Worm (Caenorhabditis elegans) whole organism, L2 larva: ENCODE data around the gene cnnm-5.

Source experiments
- C34F6.9 ChIP-seq: fragments of 150-350 bp; optimal IDR thresholded peaks from 2 replicates; lab custom pipeline; 2014; ENCODE audit warnings: missing biosample characterization, missing genetic modification characterization
- F13H6.1 ChIP-seq: sonication (generic microtip); optimal IDR thresholded peaks from 2 replicates; lab custom pipeline; 2016; ENCODE audit warnings: missing genetic modification characterization, missing compliant biosample characterization
- R02D3.7 ChIP-seq: fragments of 150-350 bp; optimal IDR thresholded peaks from 2 replicates; lab custom pipeline; 2014; ENCODE audit warnings: missing biosample characterization, missing genetic modification characterization
- Y55F3AM.14 ChIP-seq: fragments of 200-800 bp; sonication (Bioruptor generic); optimal IDR thresholded peaks from 2 replicates; lab custom pipeline; 2018; ENCODE audit warnings: mild to moderate bottlenecking, missing genetic modification characterization, missing compliant biosample characterization
- ZK546.5 ChIP-seq: sonication (generic microtip); optimal IDR thresholded peaks from 2 replicates; lab custom pipeline; 2017; ENCODE audit warnings: missing biosample characterization, missing genetic modification characterization
- alr-1 ChIP-seq: fragments of 150-350 bp; optimal IDR thresholded peaks from 2 replicates; lab custom pipeline; 2014; ENCODE audit warnings: missing biosample characterization, missing genetic modification characterization
- aly-2 ChIP-seq: fragments of 150-350 bp; optimal IDR thresholded peaks from 2 replicates; lab custom pipeline; 2014; ENCODE audit warnings: missing biosample characterization, missing genetic modification characterization
- ama-1 ChIP-seq: fragments of 150-350 bp; optimal IDR thresholded peaks from 2 replicates; lab custom pipeline; 2018; ENCODE audit warnings: inconsistent platforms
- blmp-1 ChIP-seq: sonication (generic microtip); optimal IDR thresholded peaks from 2 replicates; lab custom pipeline; 2017; ENCODE audit warnings: missing genetic modification characterization, mild to moderate bottlenecking, missing compliant biosample characterization, antibody characterized with exemption, moderate library complexity; ENCODE audit not compliant: insufficient read depth
- ceh-16 ChIP-seq: fragments of 150-350 bp; optimal IDR thresholded peaks from 2 replicates; lab custom pipeline; 2014; ENCODE audit warnings: missing biosample characterization, missing genetic modification characterization
- ceh-82 ChIP-seq: fragments of 150-350 bp; optimal IDR thresholded peaks from 2 replicates; lab custom pipeline; 2014; ENCODE audit warnings: missing biosample characterization, missing genetic modification characterization
- crh-2 ChIP-seq: sonication (generic microtip); optimal IDR thresholded peaks from 2 replicates; lab custom pipeline; 2017; ENCODE audit warnings: missing biosample characterization, missing genetic modification characterization
- dmd-4 ChIP-seq: sonication (generic microtip); optimal IDR thresholded peaks from 2 replicates; lab custom pipeline; 2017; ENCODE audit warnings: missing biosample characterization, missing genetic modification characterization
- egl-27 ChIP-seq: sonication (generic microtip); optimal IDR thresholded peaks from 3 replicates; lab custom pipeline; 2017; ENCODE audit warnings: missing biosample characterization, missing genetic modification reagents, missing genetic modification characterization
- elt-1 ChIP-seq: fragments of 150-350 bp; optimal IDR thresholded peaks from 2 replicates; lab custom pipeline; 2014; ENCODE audit warnings: missing biosample characterization, missing genetic modification characterization
- elt-3 ChIP-seq: sonication (generic microtip); optimal IDR thresholded peaks from 2 replicates; lab custom pipeline; 2017; ENCODE audit warnings: missing biosample characterization, missing genetic modification characterization
- fos-1 ChIP-seq: fragments of 150-350 bp; optimal IDR thresholded peaks from 2 replicates; lab custom pipeline; 2014; ENCODE audit warnings: missing biosample characterization, missing genetic modification characterization
- gmeb-1 ChIP-seq: fragments of 150-350 bp; optimal IDR thresholded peaks from 2 replicates; lab custom pipeline; 2014; ENCODE audit warnings: missing biosample characterization, missing genetic modification characterization
- lin-11 ChIP-seq: fragments of 150-350 bp; sonication (generic microtip); optimal IDR thresholded peaks from 2 replicates; lab custom pipeline; 2014; ENCODE audit warnings: missing biosample characterization, missing genetic modification characterization, inconsistent platforms, mixed read lengths
- lin-13 ChIP-seq: fragments of 150-350 bp; optimal IDR thresholded peaks from 2 replicates; lab custom pipeline; 2014; ENCODE audit warnings: missing biosample characterization, missing genetic modification reagents, missing genetic modification characterization
- lin-39 ChIP-seq: fragments of 150-350 bp; optimal IDR thresholded peaks from 2 replicates; lab custom pipeline; 2014; ENCODE audit warnings: missing biosample characterization, missing genetic modification reagents, missing genetic modification characterization
- lsy-2 ChIP-seq, 2 experiments: fragments of 150-350 bp in 1 of 2; sonication (generic microtip) in 1 of 2; optimal IDR thresholded peaks; 2 replicates each; lab custom pipeline; 2014 to 2017; ENCODE audit warnings: missing biosample characterization in 2 of 2, missing genetic modification characterization in 2 of 2
- mab-5 ChIP-seq: fragments of 150-350 bp; optimal IDR thresholded peaks from 2 replicates; lab custom pipeline; 2014; ENCODE audit warnings: missing biosample characterization, missing genetic modification characterization
- mbf-1 ChIP-seq: sonication (generic microtip); optimal IDR thresholded peaks from 2 replicates; lab custom pipeline; 2017; ENCODE audit warnings: missing biosample characterization, missing genetic modification characterization
- mdl-1 ChIP-seq, 2 experiments: fragments of 150-350 bp in 1 of 2; sonication (generic microtip) in 1 of 2; optimal IDR thresholded peaks; 2 replicates each; lab custom pipeline; 2017; ENCODE audit warnings: missing biosample characterization in 2 of 2, missing genetic modification characterization in 2 of 2
- nhr-10 ChIP-seq: sonication (generic microtip); optimal IDR thresholded peaks from 2 replicates; lab custom pipeline; 2017; ENCODE audit warnings: missing biosample characterization, missing genetic modification characterization
- nhr-11 ChIP-seq: fragments of 150-350 bp; optimal IDR thresholded peaks from 2 replicates; lab custom pipeline; 2014; ENCODE audit warnings: missing biosample characterization, missing genetic modification characterization
- nhr-12 ChIP-seq: fragments of 150-350 bp; optimal IDR thresholded peaks from 2 replicates; lab custom pipeline; 2014; ENCODE audit warnings: missing biosample characterization, missing genetic modification characterization
- nhr-129 ChIP-seq: fragments of 150-350 bp; optimal IDR thresholded peaks from 2 replicates; lab custom pipeline; 2014; ENCODE audit warnings: missing biosample characterization, missing genetic modification characterization
- nhr-21 ChIP-seq: fragments of 150-350 bp; optimal IDR thresholded peaks from 2 replicates; lab custom pipeline; 2014; ENCODE audit warnings: missing biosample characterization, missing genetic modification characterization
- nhr-23 ChIP-seq: fragments of 150-350 bp; optimal IDR thresholded peaks from 2 replicates; lab custom pipeline; 2014; ENCODE audit warnings: missing biosample characterization, missing genetic modification reagents, missing genetic modification characterization
- nhr-237 ChIP-seq: fragments of 150-350 bp; optimal IDR thresholded peaks from 2 replicates; lab custom pipeline; 2014; ENCODE audit warnings: missing biosample characterization, missing genetic modification characterization
- nhr-25 ChIP-seq: fragments of 150-350 bp; sonication (generic microtip); optimal IDR thresholded peaks from 3 replicates; lab custom pipeline; 2014; ENCODE audit warnings: missing biosample characterization, missing genetic modification characterization
- nhr-6 ChIP-seq: fragments of 150-350 bp; optimal IDR thresholded peaks from 2 replicates; lab custom pipeline; 2014; ENCODE audit warnings: missing biosample characterization, missing genetic modification characterization
- nhr-77 ChIP-seq: fragments of 150-350 bp; optimal IDR thresholded peaks from 2 replicates; lab custom pipeline; 2014; ENCODE audit warnings: missing biosample characterization, missing genetic modification characterization
- peb-1 ChIP-seq: fragments of 150-350 bp; optimal IDR thresholded peaks from 2 replicates; lab custom pipeline; 2014; ENCODE audit warnings: missing biosample characterization, missing genetic modification characterization
- sem-4 ChIP-seq: fragments of 150-350 bp; optimal IDR thresholded peaks from 2 replicates; lab custom pipeline; 2014; ENCODE audit warnings: missing biosample characterization, missing genetic modification reagents, missing genetic modification characterization
- skn-1 ChIP-seq: sonication (generic microtip); optimal IDR thresholded peaks from 2 replicates; lab custom pipeline; 2017; ENCODE audit warnings: missing biosample characterization, missing genetic modification characterization
- sma-3 ChIP-seq: sonication (generic microtip); optimal IDR thresholded peaks from 2 replicates; lab custom pipeline; 2016; ENCODE audit warnings: missing genetic modification reagents, missing genetic modification characterization, missing compliant biosample characterization
- sma-9 ChIP-seq, 2 experiments: fragments of 150-350 bp in 1 of 2; sonication (generic microtip) in 1 of 2; optimal IDR thresholded peaks; 2 replicates each; lab custom pipeline; 2014 to 2016; ENCODE audit warnings: missing genetic modification characterization in 2 of 2, mild to moderate bottlenecking in 1 of 2, missing biosample characterization in 1 of 2, missing compliant biosample characterization in 1 of 2, missing genetic modification reagents in 1 of 2, moderate library complexity in 1 of 2
- snpc-4 ChIP-seq: fragments of 150-350 bp; optimal IDR thresholded peaks from 2 replicates; lab custom pipeline; 2014; ENCODE audit warnings: missing biosample characterization, missing genetic modification characterization
- unc-39 ChIP-seq: fragments of 150-350 bp; optimal IDR thresholded peaks from 2 replicates; lab custom pipeline; 2014; ENCODE audit warnings: missing biosample characterization, missing genetic modification characterization
- unc-55 ChIP-seq: fragments of 150-350 bp; sonication (generic microtip); optimal IDR thresholded peaks from 3 replicates; lab custom pipeline; 2014; ENCODE audit warnings: missing biosample characterization, missing genetic modification reagents, missing genetic modification characterization
- unc-62 ChIP-seq: fragments of 150-350 bp; optimal IDR thresholded peaks from 2 replicates; lab custom pipeline; 2014; ENCODE audit warnings: missing biosample characterization, missing genetic modification reagents, missing genetic modification characterization
- zag-1 ChIP-seq: fragments of 150-350 bp; optimal IDR thresholded peaks from 2 replicates; lab custom pipeline; 2014; ENCODE audit warnings: missing biosample characterization, missing genetic modification characterization
- ztf-1 ChIP-seq: fragments of 200-800 bp; sonication (Bioruptor generic); conservative IDR thresholded peaks from 2 replicates; pipeline ENCODE4 v1.3.6; 2022; ENCODE audit warnings: missing genetic modification characterization, missing compliant biosample characterization
- ztf-11 ChIP-seq: sonication (generic microtip); optimal IDR thresholded peaks from 2 replicates; lab custom pipeline; 2017; ENCODE audit warnings: missing biosample characterization, missing genetic modification characterization
- ztf-4 ChIP-seq: fragments of 150-350 bp; optimal IDR thresholded peaks from 2 replicates; lab custom pipeline; 2014; ENCODE audit warnings: missing biosample characterization, missing genetic modification characterization

Gene cnnm-5

DNA sequence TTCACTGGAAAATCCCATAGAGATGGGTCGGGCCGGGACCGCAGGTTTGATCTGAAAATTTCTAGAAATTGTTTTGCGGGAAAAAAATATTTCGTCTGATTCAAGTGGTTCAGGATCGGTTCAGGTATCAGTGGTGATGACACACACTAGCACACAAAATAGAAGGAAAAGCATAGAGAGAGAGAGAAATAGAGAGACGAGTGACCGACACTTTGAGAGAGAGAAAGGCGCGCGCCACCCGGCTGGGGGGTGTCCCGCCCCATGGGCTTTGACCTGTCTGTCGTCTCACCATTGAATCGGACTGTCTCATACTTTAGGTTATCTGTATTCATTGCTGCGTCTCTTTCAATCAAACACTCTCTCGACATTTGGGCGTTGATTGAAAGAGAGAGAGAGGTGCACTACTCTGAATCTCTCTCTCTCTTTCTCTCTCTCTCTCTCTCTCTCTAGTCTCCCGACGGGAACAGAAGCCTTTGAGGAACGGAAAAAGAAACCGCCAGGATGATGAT is 42.5 kb downstream of the cnnm-5 start, which contains the start of gene acy-3:
acy-3 (minus strand) TSS at position 51 of the 509 bp plus-strand sequence.
- peak; percentile 31 for TF ChIP-seq sma-3 (GFP tag; lab: Kevin White, UChicago)
- TF ChIP-seq elt-3 (tag; lab: Kevin White, UChicago): no peak
- peak; percentile 90 for TF ChIP-seq F13H6.1 (tag; lab: Kevin White, UChicago)
- TF ChIP-seq skn-1: no peak
- TF ChIP-seq alr-1 (tag; lab: Kevin White, UChicago): no peak
- no peak for TF ChIP-seq ztf-1
- no peak for TF ChIP-seq elt-1 (tag; lab: Kevin White, UChicago)
- peak; percentile 15 for TF ChIP-seq mab-5 (tag; lab: Kevin White, UChicago)
- TF ChIP-seq nhr-21 (tag; lab: Kevin White, UChicago): peak; percentile 66
- no peak for TF ChIP-seq ZK546.5 (tag; lab: Kevin White, UChicago)
- no peak for TF ChIP-seq nhr-237 (tag; lab: Kevin White, UChicago)
- TF ChIP-seq nhr-10 (tag; lab: Kevin White, UChicago): no peak
- TF ChIP-seq nhr-23 (tag; lab: Kevin White, UChicago): no peak
- TF ChIP-seq snpc-4 (tag; lab: Kevin White, UChicago): peak; percentile 51
- TF ChIP-seq unc-39: no peak
- TF ChIP-seq ama-1: no peak
- TF ChIP-seq unc-55: no peak
- peak; percentile 1 to 47 for TF ChIP-seq mdl-1 (tag; optimal IDR thresholded peaks at IDR 0.05; lab: Kevin White, UChicago)
- no peak for TF ChIP-seq nhr-77 (tag; lab: Kevin White, UChicago)
- TF ChIP-seq ztf-11 (tag; lab: Kevin White, UChicago): no peak
- TF ChIP-seq gmeb-1 (tag; lab: Kevin White, UChicago): peak; percentile 2
- TF ChIP-seq egl-27 (tag; lab: Kevin White, UChicago): peak; percentile 25
- peak; percentile 53 for TF ChIP-seq nhr-25 (tag; lab: Kevin White, UChicago)
- TF ChIP-seq ceh-82: no peak
- TF ChIP-seq lsy-2 (tag; optimal IDR thresholded peaks at IDR 0.05; lab: Kevin White, UChicago): peak in 1 of 2 experiments; percentile 64
- TF ChIP-seq nhr-6 (tag; lab: Kevin White, UChicago): no peak
- TF ChIP-seq Y55F3AM.14 (GFP tag; lab: Kevin White, UChicago): no peak
- no peak for TF ChIP-seq lin-11
- TF ChIP-seq blmp-1: peak; percentile 44
- no peak for TF ChIP-seq ztf-4
- TF ChIP-seq lin-39 (tag; lab: Kevin White, UChicago): no peak
- peak; percentile 57 for TF ChIP-seq lin-13
- TF ChIP-seq fos-1 (tag; lab: Kevin White, UChicago): peak; percentile 53
- TF ChIP-seq unc-62 (GFP tag; lab: Kevin White, UChicago): peak; percentile 27
- peak; percentile 83 for TF ChIP-seq sma-9 (GFP tag; optimal IDR thresholded peaks at IDR 0.05; lab: Kevin White, UChicago)
- TF ChIP-seq sma-9 (tag; optimal IDR thresholded peaks at IDR 0.05; lab: Kevin White, UChicago): no peak
- TF ChIP-seq dmd-4 (tag; lab: Kevin White, UChicago): no peak
- no peak for TF ChIP-seq mbf-1 (tag; lab: Kevin White, UChicago)
- TF ChIP-seq ceh-16: no peak
- TF ChIP-seq peb-1 (tag; lab: Kevin White, UChicago): no peak
- TF ChIP-seq zag-1 (tag; lab: Kevin White, UChicago): no peak
- no peak for TF ChIP-seq aly-2
- peak; percentile 61 for TF ChIP-seq C34F6.9 (tag; lab: Kevin White, UChicago)
- TF ChIP-seq sem-4: peak; percentile 15
- no peak for TF ChIP-seq nhr-11 (tag; lab: Kevin White, UChicago)
- TF ChIP-seq nhr-12: no peak
- no peak for TF ChIP-seq R02D3.7
- TF ChIP-seq crh-2 (tag; lab: Kevin White, UChicago): peak; percentile 67
- peak; percentile 61 for TF ChIP-seq nhr-129 (tag; lab: Kevin White, UChicago)
- TF ChIP-seq, all 48 proteins: peak for 19
